Fruit fly (Drosophila melanogaster) whole organism, wandering third instar larva: ENCODE results near the gene tplus3b.

ENCODE experiments used
- CG32264 ChIP-seq: fragments of 200-800 bp; sonication (Bioruptor generic); optimal IDR thresholded peaks from 2 replicates; lab custom pipeline; 2016; ENCODE audit warnings: missing biosample characterization, missing genetic modification characterization
- GATAd ChIP-seq: sonication (Bioruptor generic); optimal IDR thresholded peaks from 2 replicates; lab custom pipeline; 2016; ENCODE audit warnings: missing biosample characterization, missing genetic modification characterization
- Mio ChIP-seq: sonication (Bioruptor generic); optimal IDR thresholded peaks from 2 replicates; lab custom pipeline; 2016; ENCODE audit warnings: missing biosample characterization, missing genetic modification characterization
- Myc ChIP-seq: fragments of >200 bp; optimal IDR thresholded peaks from 2 replicates; lab custom pipeline; 2017
- br ChIP-seq: fragments of 200-800 bp; sonication (Bioruptor generic); optimal IDR thresholded peaks from 2 replicates; lab custom pipeline; 2016; ENCODE audit warnings: missing biosample characterization, missing genetic modification characterization
- h ChIP-seq: fragments of 200-800 bp; sonication (Bioruptor generic); optimal IDR thresholded peaks from 3 replicates; lab custom pipeline; 2016; ENCODE audit warnings: missing biosample characterization, mild to moderate bottlenecking, missing genetic modification characterization
- tai ChIP-seq: sonication (Bioruptor generic); optimal IDR thresholded peaks from 2 replicates; lab custom pipeline; 2016; ENCODE audit warnings: missing biosample characterization, missing genetic modification characterization
- usp ChIP-seq: fragments of >200 bp; optimal IDR thresholded peaks from 2 replicates; lab custom pipeline; 2017; ENCODE audit warnings: missing biosample characterization, missing genetic modification characterization

DNA sequence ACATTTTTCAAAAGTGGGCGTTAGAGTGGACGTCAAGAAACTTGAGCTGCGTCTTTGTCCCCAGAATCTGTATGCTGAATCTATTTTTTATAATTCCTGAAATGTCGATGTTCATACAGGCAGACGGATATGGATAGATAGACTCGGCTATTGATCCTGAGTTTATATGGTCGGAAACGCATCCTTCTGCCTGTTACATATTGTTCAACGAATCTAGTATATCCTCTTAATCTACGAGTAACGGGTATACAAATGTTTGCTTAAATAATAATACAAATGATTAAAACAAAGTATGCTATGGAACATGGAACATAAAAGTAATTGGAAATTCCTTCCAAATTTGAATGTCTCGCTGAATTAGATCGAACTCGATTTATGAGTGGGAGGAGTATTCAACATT is 33.4 kb downstream of the tplus3b start, which contains the start of gene tplus3a:
- TF ChIP-seq tai (GFP tag; lab: Kevin White, UChicago), result no peak
- TF ChIP-seq CG32264, result no peak
- no peak for TF ChIP-seq Myc (lab: Kevin White, UChicago)
- no peak for TF ChIP-seq h (GFP tag; lab: Kevin White, UChicago)
- no peak for TF ChIP-seq Mio (GFP tag; lab: Kevin White, UChicago)
- TF ChIP-seq br (GFP tag; lab: Kevin White, UChicago), result no peak
- no peak for TF ChIP-seq usp
- no peak for TF ChIP-seq GATAd (GFP tag; lab: Kevin White, UChicago)
